Fruit fly (Drosophila melanogaster) whole organism, embryonic: ENCODE measurements around the gene Trl.

Experiments
- BEAF-32 ChIP-seq: fragments of 200-800 bp; sonication (Bioruptor generic); optimal IDR thresholded peaks from 3 replicates; lab custom pipeline; 2017; ENCODE audit warnings: missing biosample characterization, missing genetic modification characterization, mild to moderate bottlenecking, moderate library complexity, missing genetic modification reagents
- CG1024 ChIP-seq: fragments of 200-800 bp; sonication (Bioruptor generic); IDR thresholded peaks from 2 replicates; pipeline ENCODE4 v1.3.6; 2022; ENCODE audit warnings: missing biosample characterization, missing genetic modification characterization
- CG10959 ChIP-seq: fragments of 200-800 bp; sonication (Bioruptor generic); IDR thresholded peaks from 2 replicates; pipeline ENCODE4 v1.3.6; 2022; ENCODE audit warnings: missing biosample characterization, missing genetic modification characterization
- CG1529 ChIP-seq: fragments of 200-800 bp; sonication (Bioruptor generic); optimal IDR thresholded peaks from 3 replicates; lab custom pipeline; 2018; ENCODE audit warnings: missing biosample characterization, missing genetic modification characterization
- CG16779 ChIP-seq: fragments of 200-800 bp; sonication (Bioruptor generic); IDR thresholded peaks from 2 replicates; pipeline ENCODE4 v1.3.6; 2022; ENCODE audit warnings: missing biosample characterization, missing genetic modification characterization
- CG17829 ChIP-seq: fragments of 200-800 bp; optimal IDR thresholded peaks from 2 replicates; lab custom pipeline; 2019; ENCODE audit warnings: missing biosample characterization, mild to moderate bottlenecking, missing genetic modification characterization, moderate library complexity
- CG3281 ChIP-seq: fragments of 200-800 bp; sonication (Bioruptor generic); optimal IDR thresholded peaks from 3 replicates; lab custom pipeline; 2017; ENCODE audit warnings: missing biosample characterization, mild to moderate bottlenecking, missing genetic modification characterization
- CG4282 ChIP-seq: fragments of 200-800 bp; sonication (Bioruptor generic); optimal IDR thresholded peaks from 2 replicates; lab custom pipeline; 2016; ENCODE audit warnings: missing biosample characterization, missing genetic modification characterization
- CG4360 ChIP-seq: fragments of 200-800 bp; sonication (Bioruptor generic); IDR thresholded peaks from 2 replicates; pipeline ENCODE4 v1.3.6; 2022; ENCODE audit warnings: missing biosample characterization, missing genetic modification characterization
- CG4424 ChIP-seq: fragments of 200-800 bp; sonication (Bioruptor generic); optimal IDR thresholded peaks from 3 replicates; lab custom pipeline; 2016; ENCODE audit warnings: missing biosample characterization, missing genetic modification characterization
- CG6654 ChIP-seq: fragments of 200-800 bp; sonication (Bioruptor generic); optimal IDR thresholded peaks from 2 replicates; lab custom pipeline; 2017; ENCODE audit warnings: missing biosample characterization, mild to moderate bottlenecking, missing genetic modification characterization
- CG6791 ChIP-seq: fragments of 200-800 bp; sonication (Bioruptor generic); IDR thresholded peaks from 3 replicates; pipeline ENCODE4 v1.3.6; 2022; ENCODE audit warnings: missing biosample characterization, missing genetic modification characterization; ENCODE audit not compliant: partially characterized antibody
- CG7745 ChIP-seq: fragments of 200-800 bp; sonication (Bioruptor generic); optimal IDR thresholded peaks from 2 replicates; lab custom pipeline; 2018; ENCODE audit warnings: missing biosample characterization, mild to moderate bottlenecking, missing genetic modification characterization, moderate library complexity
- CG7963 ChIP-seq: fragments of 200-800 bp; sonication (Bioruptor generic); IDR thresholded peaks from 3 replicates; pipeline ENCODE4 v1.3.6; 2022; ENCODE audit warnings: missing biosample characterization, missing genetic modification characterization; ENCODE audit not compliant: partially characterized antibody
- Dfd ChIP-seq, 2 experiments: fragments of >200 bp; optimal IDR thresholded peaks; 2 replicates each; lab custom pipeline; 2017; ENCODE audit warnings: missing biosample characterization in 2 of 2, missing genetic modification characterization in 2 of 2
- Dll ChIP-seq: fragments of 200-800 bp; sonication (Bioruptor generic); IDR thresholded peaks from 4 replicates; pipeline ENCODE4 v1.3.6; 2022; ENCODE audit warnings: missing biosample characterization, missing genetic modification characterization; ENCODE audit not compliant: partially characterized antibody
- Fer3 ChIP-seq: fragments of 200-800 bp; sonication (Bioruptor generic); optimal IDR thresholded peaks from 2 replicates; lab custom pipeline; 2018; ENCODE audit warnings: missing biosample characterization, mild to moderate bottlenecking, missing genetic modification characterization, moderate library complexity
- HHEX ChIP-seq: fragments of 200-800 bp; sonication (Bioruptor generic); optimal IDR thresholded peaks from 3 replicates; lab custom pipeline; 2017; ENCODE audit warnings: missing biosample characterization, mild to moderate bottlenecking, missing genetic modification characterization, missing genetic modification reagents
- Med ChIP-seq: fragments of 200-800 bp; sonication (Bioruptor generic); peaks from one replicate; lab custom pipeline; 2016; ENCODE audit warnings: missing biosample characterization, missing genetic modification characterization, mild to moderate bottlenecking, inconsistent platforms, moderate library complexity
- NC2α ChIP-seq: fragments of 200-800 bp; sonication (Bioruptor generic); optimal IDR thresholded peaks from 2 replicates; lab custom pipeline; 2016; ENCODE audit warnings: missing biosample characterization, missing genetic modification characterization
- Nf-YB ChIP-seq: fragments of 200-800 bp; sonication (Bioruptor generic); optimal IDR thresholded peaks from 3 replicates; lab custom pipeline; 2019; ENCODE audit warnings: missing biosample characterization, mild to moderate bottlenecking, missing genetic modification characterization, moderate library complexity
- Pdp1 ChIP-seq, 2 experiments: fragments of 200-800 bp; sonication (Bioruptor generic); optimal IDR thresholded peaks; 3 replicates each; lab custom pipeline; 2016; ENCODE audit warnings: missing biosample characterization in 2 of 2, missing genetic modification characterization in 2 of 2, mild to moderate bottlenecking in 1 of 2, moderate library complexity in 1 of 2
- Ravus ChIP-seq: fragments of 200-800 bp; sonication (Bioruptor generic); IDR thresholded peaks from 2 replicates; pipeline ENCODE4 v1.3.6; 2022; ENCODE audit warnings: missing biosample characterization, missing genetic modification characterization
- Scr ChIP-seq: fragments of 200-800 bp; sonication (Bioruptor generic); IDR thresholded peaks from 2 replicates; pipeline ENCODE4 v1.3.6; 2022; ENCODE audit warnings: missing biosample characterization, missing genetic modification characterization; ENCODE audit not compliant: partially characterized antibody
- ap ChIP-seq: fragments of 200-800 bp; sonication (Bioruptor generic); IDR thresholded peaks from 2 replicates; pipeline ENCODE4 v1.3.6; 2022; ENCODE audit warnings: missing biosample characterization, missing genetic modification characterization
- az2 ChIP-seq: fragments of 200-800 bp; sonication (Bioruptor generic); optimal IDR thresholded peaks from 3 replicates; lab custom pipeline; 2016; ENCODE audit warnings: missing biosample characterization, missing genetic modification characterization
- caup ChIP-seq: fragments of 200-800 bp; sonication (Bioruptor generic); optimal IDR thresholded peaks from 3 replicates; lab custom pipeline; 2017; ENCODE audit warnings: missing biosample characterization, mild to moderate bottlenecking, missing genetic modification characterization, moderate library complexity; ENCODE audit not compliant: severe bottlenecking
- chinmo ChIP-seq: fragments of 200-800 bp; sonication (Bioruptor generic); IDR thresholded peaks from 4 replicates; pipeline ENCODE4 v1.3.6; 2022; ENCODE audit warnings: missing biosample characterization, missing genetic modification characterization; ENCODE audit not compliant: partially characterized antibody
- corto ChIP-seq: fragments of 200-800 bp; sonication (Bioruptor generic); optimal IDR thresholded peaks from 2 replicates; lab custom pipeline; 2016; ENCODE audit warnings: missing biosample characterization, mild to moderate bottlenecking, missing genetic modification characterization, moderate library complexity
- crol ChIP-seq: fragments of 200-800 bp; sonication (Bioruptor generic); IDR thresholded peaks from 2 replicates; pipeline ENCODE4 v1.3.6; 2022; ENCODE audit warnings: missing biosample characterization, missing genetic modification characterization
- dmrt11E ChIP-seq: fragments of 200-800 bp; sonication (Bioruptor generic); optimal IDR thresholded peaks from 3 replicates; lab custom pipeline; 2018; ENCODE audit warnings: missing biosample characterization, mild to moderate bottlenecking, missing genetic modification characterization, moderate library complexity
- ems ChIP-seq: fragments of 200-800 bp; sonication (Bioruptor generic); optimal IDR thresholded peaks from 3 replicates; lab custom pipeline; 2016; ENCODE audit warnings: missing biosample characterization, missing genetic modification characterization
- fru ChIP-seq: fragments of >200 bp; optimal IDR thresholded peaks from 2 replicates; lab custom pipeline; 2017
- kni ChIP-seq: fragments of 200-800 bp; sonication (Bioruptor generic); optimal IDR thresholded peaks from 3 replicates; lab custom pipeline; 2017; ENCODE audit warnings: mild to moderate bottlenecking, missing biosample characterization, missing genetic modification reagents, missing genetic modification characterization
- lab ChIP-seq: fragments of 200-800 bp; sonication (Bioruptor generic); optimal IDR thresholded peaks from 3 replicates; lab custom pipeline; 2017; ENCODE audit warnings: missing biosample characterization, missing genetic modification characterization, mild to moderate bottlenecking, moderate library complexity, missing genetic modification reagents
- lbe ChIP-seq: fragments of 200-800 bp; sonication (Bioruptor generic); optimal IDR thresholded peaks from 2 replicates; lab custom pipeline; 2016; ENCODE audit warnings: missing biosample characterization, mild to moderate bottlenecking, missing genetic modification characterization
- mirr ChIP-seq: fragments of 200-800 bp; sonication (Bioruptor generic); optimal IDR thresholded peaks from 3 replicates; lab custom pipeline; 2018; ENCODE audit warnings: missing biosample characterization, mild to moderate bottlenecking, missing genetic modification characterization
- nau ChIP-seq: fragments of 200-800 bp; sonication (Bioruptor generic); optimal IDR thresholded peaks from 3 replicates; lab custom pipeline; 2017; ENCODE audit warnings: missing biosample characterization, mild to moderate bottlenecking, missing genetic modification characterization, missing genetic modification reagents
- nom ChIP-seq: fragments of 200-800 bp; sonication (Bioruptor generic); optimal IDR thresholded peaks from 2 replicates; lab custom pipeline; 2017; ENCODE audit warnings: missing biosample characterization, missing genetic modification characterization, mild to moderate bottlenecking, moderate library complexity, missing genetic modification reagents
- pho ChIP-seq: fragments of 200-800 bp; sonication (Bioruptor generic); optimal IDR thresholded peaks from 2 replicates; lab custom pipeline; 2016; ENCODE audit warnings: missing biosample characterization, missing genetic modification characterization
- psq ChIP-seq: fragments of 200-800 bp; sonication (Bioruptor generic); optimal IDR thresholded peaks from 2 replicates; lab custom pipeline; 2017; ENCODE audit warnings: missing biosample characterization, missing genetic modification characterization
- row ChIP-seq: fragments of 200-800 bp; sonication (Bioruptor generic); IDR thresholded peaks from 3 replicates; pipeline ENCODE4 v1.3.6; 2022; ENCODE audit warnings: missing biosample characterization, missing genetic modification characterization
- seq ChIP-seq: fragments of 200-800 bp; sonication (Bioruptor generic); IDR thresholded peaks from 2 replicates; pipeline ENCODE4 v1.3.6; 2022; ENCODE audit warnings: missing biosample characterization, missing genetic modification characterization
- shn ChIP-seq: fragments of 200-800 bp; sonication (Bioruptor generic); optimal IDR thresholded peaks from 3 replicates; lab custom pipeline; 2016; ENCODE audit warnings: missing biosample characterization, missing genetic modification characterization
- sqz ChIP-seq: fragments of 200-800 bp; sonication (Bioruptor generic); optimal IDR thresholded peaks from 3 replicates; lab custom pipeline; 2018; ENCODE audit warnings: missing biosample characterization, mild to moderate bottlenecking, missing genetic modification characterization
- tll ChIP-seq, 2 experiments: fragments of 200-800 bp in 1 of 2; fragments of >200 bp in 1 of 2; sonication (Bioruptor generic) in 1 of 2; optimal IDR thresholded peaks; 2 replicates each; lab custom pipeline; 2017 to 2019; ENCODE audit warnings: missing biosample characterization in 2 of 2, missing genetic modification characterization in 2 of 2, mild to moderate bottlenecking in 1 of 2, moderate library complexity in 1 of 2
- tna ChIP-seq: fragments of 200-800 bp; sonication (Bioruptor generic); IDR thresholded peaks from 2 replicates; pipeline ENCODE4 v1.3.6; 2022; ENCODE audit warnings: missing biosample characterization, missing genetic modification characterization; ENCODE audit not compliant: partially characterized antibody
- trem ChIP-seq: fragments of 200-800 bp; optimal IDR thresholded peaks from 3 replicates; lab custom pipeline; 2019; ENCODE audit warnings: missing biosample characterization, mild to moderate bottlenecking, missing genetic modification characterization, moderate library complexity
- vvl ChIP-seq: fragments of 200-800 bp; sonication (Bioruptor generic); IDR thresholded peaks from 2 replicates; pipeline ENCODE4 v1.3.6; 2022; ENCODE audit warnings: missing biosample characterization, missing genetic modification characterization
- wdn ChIP-seq: fragments of 200-800 bp; sonication (Bioruptor generic); IDR thresholded peaks from 2 replicates; pipeline ENCODE4 v1.3.6; 2022; ENCODE audit warnings: missing biosample characterization, missing genetic modification characterization
- zfh1 ChIP-seq: fragments of 200-800 bp; sonication (Bioruptor generic); IDR thresholded peaks from 3 replicates; pipeline ENCODE4 v1.3.6; 2022; ENCODE audit warnings: missing biosample characterization, missing genetic modification characterization

Gene Trl

DNA sequence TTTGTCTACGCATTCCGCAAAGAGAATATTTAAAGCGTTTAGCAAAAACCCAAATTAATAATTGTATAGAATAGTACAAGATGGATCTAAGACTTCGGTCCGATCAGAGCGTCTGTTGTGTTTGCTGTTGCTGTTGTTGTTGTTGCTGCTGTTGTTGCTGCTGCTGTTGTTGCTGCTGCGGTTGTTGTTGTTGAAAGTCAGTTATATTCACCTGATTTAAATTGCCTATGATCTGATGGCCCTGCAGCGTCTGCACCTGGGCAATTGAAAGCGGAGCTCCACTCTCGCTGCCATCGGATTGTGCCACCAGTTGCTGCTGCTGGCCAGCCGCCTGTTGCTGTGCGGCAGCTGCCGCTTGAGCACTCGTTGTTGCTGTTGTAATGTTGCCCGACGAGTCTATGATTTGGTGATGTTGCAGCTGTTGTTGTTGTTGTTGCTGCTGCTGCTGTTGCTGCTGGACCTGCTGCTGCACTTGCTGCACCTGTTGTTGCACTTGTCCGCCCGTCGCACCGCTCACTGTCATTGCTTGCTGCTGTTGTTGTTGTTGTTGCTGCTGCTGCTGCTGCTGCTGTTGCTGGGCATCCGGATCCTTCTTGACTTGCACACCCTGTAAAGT lies 9.7 kb downstream of the Trl start:
- TF ChIP-seq Dfd (GFP tag; optimal IDR thresholded peaks at IDR 0.05; lab: Kevin White, UChicago) (peak in 1 of 2 experiments; percentile 20), tll (GFP tag; optimal IDR thresholded peaks at IDR 0.05; lab: Kevin White, UChicago) (no peak), row (GFP tag; lab: Robert Waterston, UW) (no peak), lbe (GFP tag; lab: Kevin White, UChicago) (no peak), shn (GFP tag; lab: Kevin White, UChicago) (no peak), corto (GFP tag; lab: Kevin White, UChicago) (no peak), Fer3 (tag; lab: Kevin White, UChicago) (no peak), BEAF-32 (GFP tag; lab: Kevin White, UChicago) (no peak), CG16779 (GFP tag; lab: Robert Waterston, UW) (no peak), seq (GFP tag; lab: Robert Waterston, UW) (no peak), CG7745 (tag; lab: Kevin White, UChicago) (no peak), tna (no peak), caup (no peak), Scr (GFP tag; lab: Robert Waterston, UW) (0 out of 2 replicates have a peak, but pooled peaks have one; percentile 13), CG6791 (GFP tag; lab: Robert Waterston, UW) (no peak), nau (no peak), CG4360 (peak; percentile 72), CG1529 (GFP tag; lab: Kevin White, UChicago) (no peak), wdn (GFP tag; lab: Robert Waterston, UW) (no peak), psq (no peak), Med (GFP tag; lab: Kevin White, UChicago) (peak; percentile 69), pho (GFP tag; lab: Kevin White, UChicago) (no peak), CG4282 (no peak), CG7963 (GFP tag; lab: Robert Waterston, UW) (no peak), zfh1 (GFP tag; lab: Robert Waterston, UW) (0 out of 3 replicates have a peak, but pooled peaks have one; percentile 30), lab (GFP tag; lab: Kevin White, UChicago) (no peak), Dll (GFP tag; lab: Robert Waterston, UW) (no peak), ap (GFP tag; lab: Robert Waterston, UW) (no peak), ems (GFP tag; lab: Kevin White, UChicago) (no peak), az2 (GFP tag; lab: Kevin White, UChicago) (no peak), Ravus (no peak), CG4424 (no peak), nom (no peak), CG10959 (GFP tag; lab: Robert Waterston, UW) (no peak), CG3281 (GFP tag; lab: Kevin White, UChicago) (no peak), mirr (GFP tag; lab: Kevin White, UChicago) (no peak), HHEX (no peak), CG17829 (no peak)

DNA sequence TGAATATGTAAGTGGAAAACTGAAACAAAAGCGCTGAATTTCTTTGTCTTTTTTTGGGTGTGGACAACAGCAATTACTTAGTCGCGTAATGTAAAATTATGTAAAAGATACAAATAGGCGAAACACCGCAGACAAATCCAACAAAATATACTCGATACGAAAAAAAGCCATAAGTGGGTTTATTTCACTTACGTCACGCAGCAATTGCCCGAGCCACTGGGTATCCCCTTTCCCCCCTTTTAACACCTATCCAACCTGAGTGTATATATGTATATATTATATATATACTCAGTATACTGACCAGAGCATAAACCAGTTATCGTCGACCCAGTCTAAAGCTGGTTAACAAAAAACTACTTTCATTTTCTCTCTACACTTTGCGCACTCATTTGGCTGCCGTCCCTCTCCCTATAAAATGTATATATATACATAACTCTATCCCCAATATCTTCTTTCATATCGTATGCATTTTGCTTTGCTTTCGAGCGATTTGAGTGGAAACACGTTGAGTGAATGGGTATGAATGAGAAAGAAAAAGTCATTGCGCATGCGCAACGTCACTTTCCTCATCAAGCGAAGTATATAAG lies 17.6 kb downstream of the Trl start:
- TF ChIP-seq crol (GFP tag; lab: Robert Waterston, UW) (peak; percentile 64; the same call in 1 of the 2 replicates), sqz (GFP tag; lab: Kevin White, UChicago) (peak; percentile 19), fru (lab: Kevin White, UChicago) (no peak), trem (tag; lab: Kevin White, UChicago) (no peak), dmrt11E (tag; lab: Kevin White, UChicago) (no peak), Nf-YB (GFP tag; lab: Kevin White, UChicago) (no peak), NC2α (GFP tag; lab: Kevin White, UChicago) (no peak), Pdp1 (GFP tag; optimal IDR thresholded peaks at IDR 0.05; lab: Kevin White, UChicago) (peak in 1 of 2 experiments; percentile 75), CG6654 (no peak), vvl (GFP tag; lab: Robert Waterston, UW) (peak; percentile 67; the same call in 1 of the 2 replicates), CG1024 (GFP tag; lab: Robert Waterston, UW) (no peak), chinmo (GFP tag; lab: Robert Waterston, UW) (0 out of 4 replicates have a peak, but pooled peaks have one; percentile 50), kni (GFP tag; lab: Kevin White, UChicago) (peak; percentile 92)
